Fruit fly (Drosophila melanogaster): ENCODE measurements around the gene Archease.
A peak's percentile ranks its signal among the peaks of the same experiment; 100 is the strongest.

The Archease gene

dm6 chr3R:21688596-21688995 is 25.8 kb upstream of the Archease start (continued):
- TF ChIP-seq fd59A (GFP tag; optimal IDR thresholded peaks at IDR 0.05) (no peak), CG3032 (tag; optimal IDR thresholded peaks at IDR 0.05) (no peak), CG32006 (GFP tag; optimal IDR thresholded peaks at IDR 0.05) (peak; percentile 67), CG11762 (GFP tag; optimal IDR thresholded peaks at IDR 0.05; ENCODE audit: insufficient read depth) (no peak), cyc (GFP tag; optimal IDR thresholded peaks at IDR 0.05) (no peak), Eip78C (GFP tag) (no peak), Met (GFP tag; optimal IDR thresholded peaks at IDR 0.05) (no peak), CG34406 (GFP tag; optimal IDR thresholded peaks at IDR 0.05) (no peak), Eip75B (GFP tag; optimal IDR thresholded peaks at IDR 0.05) (no peak), CG6808 (GFP tag; optimal IDR thresholded peaks at IDR 0.05) (no peak), CG9139 (GFP tag; optimal IDR thresholded peaks at IDR 0.05) (no peak), Blimp-1 (GFP tag; optimal IDR thresholded peaks at IDR 0.05) (no peak), CG6792 (GFP tag; optimal IDR thresholded peaks at IDR 0.05) (no peak), Lpt (GFP tag; optimal IDR thresholded peaks at IDR 0.05) (no peak), Hr39 (GFP tag; optimal IDR thresholded peaks at IDR 0.05) (no peak), CG1621 (tag; optimal IDR thresholded peaks at IDR 0.05) (no peak), CG16779 (tag; optimal IDR thresholded peaks at IDR 0.05) (no peak), CG10669 (GFP tag; optimal IDR thresholded peaks at IDR 0.05) (no peak), Sox14 (GFP tag; optimal IDR thresholded peaks at IDR 0.05) (no peak), CG6854 (GFP tag; optimal IDR thresholded peaks at IDR 0.05) (no peak), Ets21C (GFP tag; optimal IDR thresholded peaks at IDR 0.05) (no peak), pdm3 (GFP tag; optimal IDR thresholded peaks at IDR 0.05) (no peak), lz (GFP tag; optimal IDR thresholded peaks at IDR 0.05) (no peak), acj6 (GFP tag; optimal IDR thresholded peaks at IDR 0.05) (no peak), CG8119 (GFP tag; IDR thresholded peaks at IDR 0.05) (peak; percentile 61; the same call in 1 of the 3 replicates), spab (GFP tag; optimal IDR thresholded peaks at IDR 0.05) (no peak), achi (GFP tag; optimal IDR thresholded peaks at IDR 0.05) (peak; percentile 2), CG7368 (GFP tag; optimal IDR thresholded peaks at IDR 0.05) (no peak), Gug (GFP tag; IDR thresholded peaks at IDR 0.05) (no peak), OdsH (GFP tag; optimal IDR thresholded peaks at IDR 0.05) (no peak)

- TF ChIP-seq Sox14 (GFP tag; optimal IDR thresholded peaks at IDR 0.05) (peak; percentile 35), CG1621 (tag; optimal IDR thresholded peaks at IDR 0.05) (no peak), svp (GFP tag) (peak; percentile 75), CG6163 (GFP tag; IDR thresholded peaks at IDR 0.05) (peak; percentile 82), fd59A (GFP tag; optimal IDR thresholded peaks at IDR 0.05) (no peak), CG11762 (GFP tag; optimal IDR thresholded peaks at IDR 0.05; ENCODE audit: insufficient read depth) (no peak), CG15336 (GFP tag; IDR thresholded peaks at IDR 0.05) (peak; percentile 79), Hr38 (GFP tag; optimal IDR thresholded peaks at IDR 0.05) (no peak), ss (GFP tag; optimal IDR thresholded peaks at IDR 0.05) (peak in 1 of 2 experiments; percentile 79), CG8632 (GFP tag; optimal IDR thresholded peaks at IDR 0.05) (peak; percentile 24), OdsH (GFP tag; optimal IDR thresholded peaks at IDR 0.05) (peak; percentile 65), Sox102F (GFP tag; optimal IDR thresholded peaks at IDR 0.05) (peak; percentile 45), fkh (GFP tag; optimal IDR thresholded peaks at IDR 0.05) (no peak), CG16779 (tag; optimal IDR thresholded peaks at IDR 0.05) (no peak), Hr39 (GFP tag; optimal IDR thresholded peaks at IDR 0.05) (peak; percentile 50), vri (GFP tag; optimal IDR thresholded peaks at IDR 0.05) (peak; percentile 2), lz (GFP tag; optimal IDR thresholded peaks at IDR 0.05) (peak; percentile 41), spab (GFP tag; optimal IDR thresholded peaks at IDR 0.05) (no peak), CG8119 (GFP tag; IDR thresholded peaks at IDR 0.05) (peak; percentile 55; the same call in 2 of the 3 replicates), Lpt (GFP tag; optimal IDR thresholded peaks at IDR 0.05) (peak; percentile 31), dac (GFP tag; optimal IDR thresholded peaks at IDR 0.05) (peak; percentile 29), CG6792 (GFP tag; optimal IDR thresholded peaks at IDR 0.05) (peak; percentile 4), CG32006 (GFP tag; optimal IDR thresholded peaks at IDR 0.05) (peak; percentile 63), Met (GFP tag; optimal IDR thresholded peaks at IDR 0.05) (peak; percentile 43), achi (GFP tag; optimal IDR thresholded peaks at IDR 0.05) (peak; percentile 53), net (GFP tag; optimal IDR thresholded peaks at IDR 0.05) (peak; percentile 68), topi (GFP tag; optimal IDR thresholded peaks at IDR 0.05) (peak; percentile 31), Ets96B (tag; optimal IDR thresholded peaks at IDR 0.05) (no peak), esn (GFP tag; optimal IDR thresholded peaks at IDR 0.05) (peak; percentile 56), CG10631 (GFP tag; optimal IDR thresholded peaks at IDR 0.05) (peak; percentile 29), Eip75B (GFP tag; optimal IDR thresholded peaks at IDR 0.05) (peak; percentile 22), Eip93F (GFP tag; optimal IDR thresholded peaks at IDR 0.05) (no peak), CG4318 (GFP tag; optimal IDR thresholded peaks at IDR 0.05) (peak; percentile 15), Smox (GFP tag; optimal IDR thresholded peaks at IDR 0.05) (peak; percentile 34), fd85E (GFP tag; optimal IDR thresholded peaks at IDR 0.05) (no peak), CG9139 (GFP tag; optimal IDR thresholded peaks at IDR 0.05) (no peak)
Observed at dm6 chr3R:21687902-21688301, 25.1 kb upstream of the Archease start.
